Fruit fly (Drosophila melanogaster) whole organism, embryonic: ENCODE measurements around the gene CG3408.

Experiments used
- Ada2b ChIP-seq: fragments of 200-800 bp; sonication (Bioruptor generic); IDR thresholded peaks from 2 replicates; pipeline ENCODE4 v1.3.6; 2022; ENCODE audit warnings: missing biosample characterization, missing genetic modification characterization
- Adf1 ChIP-seq: fragments of 200-800 bp; sonication (Bioruptor generic); IDR thresholded peaks from 2 replicates; pipeline ENCODE4 v1.3.6; 2022; ENCODE audit warnings: missing biosample characterization, missing genetic modification characterization
- Aef1 ChIP-seq: fragments of 200-800 bp; sonication (Bioruptor generic); IDR thresholded peaks from 3 replicates; pipeline ENCODE4 v1.3.6; 2022; ENCODE audit warnings: missing biosample characterization, missing genetic modification characterization
- Atf6 ChIP-seq: fragments of 200-800 bp; sonication (Bioruptor generic); IDR thresholded peaks from 2 replicates; pipeline ENCODE4 v1.3.6; 2022; ENCODE audit warnings: missing biosample characterization, missing genetic modification characterization
- Blimp-1 ChIP-seq: fragments of 200-800 bp; sonication (Bioruptor generic); optimal IDR thresholded peaks from 3 replicates; lab custom pipeline; 2018; ENCODE audit warnings: missing biosample characterization, missing genetic modification characterization, mild to moderate bottlenecking, moderate library complexity, missing genetic modification reagents
- CG12942 ChIP-seq: fragments of 200-800 bp; sonication (Bioruptor generic); optimal IDR thresholded peaks from 3 replicates; lab custom pipeline; 2016; ENCODE audit warnings: missing biosample characterization, missing genetic modification characterization
- CG1529 ChIP-seq: fragments of 200-800 bp; sonication (Bioruptor generic); optimal IDR thresholded peaks from 3 replicates; lab custom pipeline; 2018; ENCODE audit warnings: missing biosample characterization, missing genetic modification characterization
- CG16779 ChIP-seq: fragments of 200-800 bp; sonication (Bioruptor generic); IDR thresholded peaks from 2 replicates; pipeline ENCODE4 v1.3.6; 2022; ENCODE audit warnings: missing biosample characterization, missing genetic modification characterization
- CG1832 ChIP-seq: fragments of 200-800 bp; sonication (Bioruptor generic); optimal IDR thresholded peaks from 2 replicates; lab custom pipeline; 2017; ENCODE audit warnings: missing biosample characterization, mild to moderate bottlenecking, missing genetic modification characterization, inconsistent platforms
- CG2202 ChIP-seq: fragments of 200-800 bp; sonication (Bioruptor generic); optimal IDR thresholded peaks from 2 replicates; lab custom pipeline; 2018; ENCODE audit warnings: missing biosample characterization, mild to moderate bottlenecking, missing genetic modification characterization
- CG3065 ChIP-seq: fragments of 200-800 bp; sonication (Bioruptor generic); optimal IDR thresholded peaks from 2 replicates; lab custom pipeline; 2016; ENCODE audit warnings: missing biosample characterization, missing genetic modification characterization
- CG32767 ChIP-seq: fragments of 200-800 bp; sonication (Bioruptor generic); IDR thresholded peaks from 2 replicates; pipeline ENCODE4 v1.3.6; 2022; ENCODE audit warnings: missing biosample characterization, missing genetic modification characterization
- CG34224 ChIP-seq: fragments of 200-800 bp; sonication (Bioruptor generic); IDR thresholded peaks from 3 replicates; pipeline ENCODE4 v1.3.6; 2022; ENCODE audit warnings: missing biosample characterization, missing genetic modification characterization; ENCODE audit not compliant: partially characterized antibody
- CG4820 ChIP-seq: fragments of 200-800 bp; sonication (Bioruptor generic); optimal IDR thresholded peaks from 3 replicates; lab custom pipeline; 2016; ENCODE audit warnings: missing biosample characterization, missing genetic modification characterization
- CG5180 ChIP-seq: fragments of 200-800 bp; sonication (Bioruptor generic); optimal IDR thresholded peaks from 3 replicates; lab custom pipeline; 2017; ENCODE audit warnings: missing biosample characterization, missing genetic modification characterization, mild to moderate bottlenecking, moderate library complexity, missing genetic modification reagents
- CG6765 ChIP-seq: fragments of 200-800 bp; sonication (Bioruptor generic); optimal IDR thresholded peaks from 3 replicates; lab custom pipeline; 2017; ENCODE audit warnings: missing biosample characterization, mild to moderate bottlenecking, missing genetic modification characterization
- CG7928 ChIP-seq: fragments of 200-800 bp; sonication (Bioruptor generic); optimal IDR thresholded peaks from 2 replicates; lab custom pipeline; 2017; ENCODE audit warnings: missing biosample characterization, mild to moderate bottlenecking, missing genetic modification characterization
- CG8765 ChIP-seq: fragments of 200-800 bp; sonication (Bioruptor generic); IDR thresholded peaks from 2 replicates; pipeline ENCODE4 v1.3.6; 2022; ENCODE audit warnings: missing biosample characterization, missing genetic modification characterization
- Camta ChIP-seq: fragments of 200-800 bp; sonication (Bioruptor generic); optimal IDR thresholded peaks from 2 replicates; lab custom pipeline; 2016; ENCODE audit warnings: missing biosample characterization, missing genetic modification characterization
- ERR ChIP-seq: fragments of 200-800 bp; sonication (Bioruptor generic); optimal IDR thresholded peaks from 2 replicates; lab custom pipeline; 2016; ENCODE audit warnings: missing biosample characterization, missing genetic modification characterization
- Fer2 ChIP-seq: fragments of 200-800 bp; sonication (Bioruptor generic); optimal IDR thresholded peaks from 2 replicates; lab custom pipeline; 2018; ENCODE audit warnings: missing biosample characterization, mild to moderate bottlenecking, missing genetic modification characterization, moderate library complexity
- Gug ChIP-seq: fragments of 200-800 bp; sonication (Bioruptor generic); IDR thresholded peaks from 4 replicates; pipeline ENCODE4 v1.3.6; 2022; ENCODE audit warnings: missing biosample characterization, missing genetic modification characterization
- Hey ChIP-seq: fragments of 200-800 bp; sonication (Bioruptor generic); optimal IDR thresholded peaks from 3 replicates; lab custom pipeline; 2018; ENCODE audit warnings: missing biosample characterization, mild to moderate bottlenecking, missing genetic modification characterization
- Hr3 ChIP-seq: fragments of 200-800 bp; sonication (Bioruptor generic); optimal IDR thresholded peaks from 3 replicates; lab custom pipeline; 2016; ENCODE audit warnings: missing biosample characterization, missing genetic modification characterization
- MESR4 ChIP-seq: fragments of 200-800 bp; sonication (Bioruptor generic); optimal IDR thresholded peaks from 2 replicates; lab custom pipeline; 2018; ENCODE audit warnings: missing biosample characterization, mild to moderate bottlenecking, missing genetic modification characterization, moderate library complexity
- MTF-1 ChIP-seq: fragments of 200-800 bp; sonication (Bioruptor generic); optimal IDR thresholded peaks from 2 replicates; lab custom pipeline; 2018; ENCODE audit warnings: missing biosample characterization, mild to moderate bottlenecking, missing genetic modification characterization, borderline replicate concordance
- Pdp1 ChIP-seq, 2 experiments: fragments of 200-800 bp; sonication (Bioruptor generic); optimal IDR thresholded peaks; 3 replicates each; lab custom pipeline; 2016; ENCODE audit warnings: missing biosample characterization in 2 of 2, missing genetic modification characterization in 2 of 2, mild to moderate bottlenecking in 1 of 2, moderate library complexity in 1 of 2
- Stat92E ChIP-seq, 3 experiments: fragments of >200 bp in 2 of 3; fragments of 200-800 bp in 1 of 3; sonication (Bioruptor generic) in 1 of 3; optimal IDR thresholded peaks; 2 replicates each; lab custom pipeline; 2017 to 2019; ENCODE audit warnings: missing biosample characterization in 3 of 3, missing genetic modification characterization in 3 of 3, mild to moderate bottlenecking in 1 of 3, moderate library complexity in 1 of 3
- Trl ChIP-seq, 3 experiments: fragments of >200 bp in 2 of 3; fragments of 200-800 bp in 1 of 3; sonication (Bioruptor generic) in 1 of 3; optimal IDR thresholded peaks; 2 replicates in 1 of 3; 3 replicates in 2 of 3; lab custom pipeline; 2016 to 2017; ENCODE audit warnings: missing biosample characterization in 1 of 3, missing genetic modification characterization in 1 of 3
- ato ChIP-seq: fragments of 200-800 bp; sonication (Bioruptor generic); IDR thresholded peaks from 2 replicates; pipeline ENCODE4 v1.3.6; 2022; ENCODE audit warnings: missing biosample characterization, missing genetic modification characterization; ENCODE audit not compliant: partially characterized antibody
- bigmax ChIP-seq: fragments of 200-800 bp; sonication (Bioruptor generic); optimal IDR thresholded peaks from 2 replicates; lab custom pipeline; 2018; ENCODE audit warnings: missing biosample characterization, mild to moderate bottlenecking, missing genetic modification characterization
- cas ChIP-seq: fragments of 200-800 bp; sonication (Bioruptor generic); IDR thresholded peaks from 2 replicates; pipeline ENCODE4 v1.3.6; 2022; ENCODE audit warnings: missing biosample characterization, missing genetic modification characterization
- crp ChIP-seq, 2 experiments: fragments of 200-800 bp; sonication (Bioruptor generic); optimal IDR thresholded peaks; 2 replicates in 1 of 2; 3 replicates in 1 of 2; lab custom pipeline; 2017; ENCODE audit warnings: missing biosample characterization in 2 of 2, missing genetic modification characterization in 2 of 2, mild to moderate bottlenecking in 1 of 2, moderate library complexity in 1 of 2
- dm ChIP-seq: fragments of 200-800 bp; sonication (Bioruptor generic); optimal IDR thresholded peaks from 3 replicates; lab custom pipeline; 2016; ENCODE audit warnings: missing biosample characterization, missing genetic modification characterization
- dmrt11E ChIP-seq: fragments of 200-800 bp; sonication (Bioruptor generic); optimal IDR thresholded peaks from 3 replicates; lab custom pipeline; 2018; ENCODE audit warnings: missing biosample characterization, mild to moderate bottlenecking, missing genetic modification characterization, moderate library complexity
- fd102C ChIP-seq: fragments of 200-800 bp; sonication (Bioruptor generic); optimal IDR thresholded peaks from 2 replicates; lab custom pipeline; 2018; ENCODE audit warnings: missing biosample characterization, mild to moderate bottlenecking, missing genetic modification characterization, moderate library complexity
- hbn ChIP-seq: fragments of 200-800 bp; sonication (Bioruptor generic); IDR thresholded peaks from 2 replicates; pipeline ENCODE4 v1.3.6; 2022; ENCODE audit warnings: missing biosample characterization, missing genetic modification characterization; ENCODE audit not compliant: partially characterized antibody
- maf-S ChIP-seq: fragments of 200-800 bp; sonication (Bioruptor generic); optimal IDR thresholded peaks from 2 replicates; lab custom pipeline; 2016; ENCODE audit warnings: missing biosample characterization, missing genetic modification characterization
- nerfin-1 ChIP-seq: fragments of 200-800 bp; sonication (Bioruptor generic); optimal IDR thresholded peaks from 3 replicates; lab custom pipeline; 2019; ENCODE audit warnings: missing biosample characterization, mild to moderate bottlenecking, missing genetic modification characterization, moderate library complexity
- pb ChIP-seq: fragments of 200-800 bp; sonication (Bioruptor generic); optimal IDR thresholded peaks from 3 replicates; lab custom pipeline; 2016; ENCODE audit warnings: missing biosample characterization, missing genetic modification characterization
- pho ChIP-seq: fragments of 200-800 bp; sonication (Bioruptor generic); optimal IDR thresholded peaks from 2 replicates; lab custom pipeline; 2016; ENCODE audit warnings: missing biosample characterization, missing genetic modification characterization
- schlank ChIP-seq: fragments of 200-800 bp; sonication (Bioruptor generic); optimal IDR thresholded peaks from 2 replicates; lab custom pipeline; 2018; ENCODE audit warnings: missing biosample characterization, mild to moderate bottlenecking, missing genetic modification characterization
- scrt ChIP-seq: fragments of 200-800 bp; sonication (Bioruptor generic); optimal IDR thresholded peaks from 2 replicates; lab custom pipeline; 2018; ENCODE audit warnings: missing biosample characterization, mild to moderate bottlenecking, missing genetic modification characterization, moderate library complexity
- sd ChIP-seq: fragments of 200-800 bp; sonication (Bioruptor generic); optimal IDR thresholded peaks from 3 replicates; lab custom pipeline; 2018; ENCODE audit warnings: missing biosample characterization, mild to moderate bottlenecking, missing genetic modification characterization, moderate library complexity
- sens ChIP-seq: fragments of 200-800 bp; sonication (Bioruptor generic); peaks from one replicate; lab custom pipeline; 2016; ENCODE audit warnings: missing biosample characterization, missing genetic modification characterization
- so ChIP-seq: fragments of 200-800 bp; sonication (Bioruptor generic); IDR thresholded peaks from 3 replicates; pipeline ENCODE4 v1.3.6; 2022; ENCODE audit warnings: missing biosample characterization, missing genetic modification characterization
- ssp ChIP-seq: fragments of 200-800 bp; sonication (Bioruptor generic); IDR thresholded peaks from 2 replicates; pipeline ENCODE4 v1.3.6; 2022; ENCODE audit warnings: missing biosample characterization, missing genetic modification characterization
- tgo ChIP-seq: fragments of 200-800 bp; sonication (Bioruptor generic); IDR thresholded peaks from 3 replicates; pipeline ENCODE4 v1.3.6; 2022; ENCODE audit warnings: missing biosample characterization, missing genetic modification characterization

The CG3408 gene

dm6 chr3L:9509037-9509830, at the start of gene CG3408 (continued):
- TF ChIP-seq Camta (GFP tag; lab: Kevin White, UChicago): no peak
- TF ChIP-seq CG5180 (GFP tag; lab: Kevin White, UChicago): no peak
- TF ChIP-seq CG7928 (GFP tag; lab: Kevin White, UChicago): no peak
- no peak; the same call in 2 of the 3 replicates for TF ChIP-seq CG34224
- peak in 1 of 2 experiments; percentile 50 for TF ChIP-seq Pdp1 (GFP tag; optimal IDR thresholded peaks at IDR 0.05; lab: Kevin White, UChicago)
- TF ChIP-seq CG32767 (GFP tag; lab: Robert Waterston, UW): no peak
- TF ChIP-seq bigmax (GFP tag; lab: Kevin White, UChicago): no peak
- TF ChIP-seq CG12942 (GFP tag; lab: Kevin White, UChicago): no peak
- TF ChIP-seq sd (tag; lab: Kevin White, UChicago): peak; percentile 23
- TF ChIP-seq CG16779 (GFP tag; lab: Robert Waterston, UW): no peak
- TF ChIP-seq dm (GFP tag; lab: Kevin White, UChicago): no peak
- no peak for TF ChIP-seq ato (GFP tag; lab: Robert Waterston, UW)
- TF ChIP-seq scrt (GFP tag; lab: Kevin White, UChicago): no peak
- peak; percentile 21; the same call in 1 of the 2 replicates for TF ChIP-seq Adf1 (GFP tag; lab: Robert Waterston, UW)
- peak; percentile 84 for TF ChIP-seq sens
- TF ChIP-seq tgo (GFP tag; lab: Robert Waterston, UW): 0 out of 3 replicates have a peak, but pooled peaks have one; percentile 10
- TF ChIP-seq pho (GFP tag; lab: Kevin White, UChicago): peak; percentile 18
- TF ChIP-seq cas (GFP tag; lab: Robert Waterston, UW): no peak
- TF ChIP-seq Fer2 (tag; lab: Kevin White, UChicago): no peak
- no peak for TF ChIP-seq Gug (GFP tag; lab: Robert Waterston, UW)
- TF ChIP-seq hbn: no peak
- 0 out of 2 replicates have a peak, but pooled peaks have one; percentile 6 for TF ChIP-seq Atf6 (GFP tag; lab: Robert Waterston, UW)
- no peak for TF ChIP-seq ssp (GFP tag; lab: Robert Waterston, UW)
- TF ChIP-seq CG2202 (tag; lab: Kevin White, UChicago): no peak
- no peak for TF ChIP-seq Hey (tag; lab: Kevin White, UChicago)
- peak; percentile 36 for TF ChIP-seq fd102C (GFP tag; lab: Kevin White, UChicago)
- no peak for TF ChIP-seq CG8765
- 0 out of 3 replicates have a peak, but pooled peaks have one; percentile 11 for TF ChIP-seq so (GFP tag; lab: Robert Waterston, UW)
- no peak for TF ChIP-seq Hr3 (GFP tag; lab: Kevin White, UChicago)
- peak; percentile 50 for TF ChIP-seq nerfin-1 (tag; lab: Kevin White, UChicago)
- TF ChIP-seq maf-S: no peak
- TF ChIP-seq dmrt11E: no peak
- no peak for TF ChIP-seq MTF-1 (GFP tag; lab: Kevin White, UChicago)
- TF ChIP-seq CG3065 (GFP tag; lab: Kevin White, UChicago): no peak
- no peak for TF ChIP-seq Blimp-1 (GFP tag; lab: Kevin White, UChicago)
- TF ChIP-seq ERR (GFP tag; lab: Kevin White, UChicago): no peak
- TF ChIP-seq pb (GFP tag; lab: Kevin White, UChicago): peak; percentile 24
- no peak for TF ChIP-seq schlank (tag; lab: Kevin White, UChicago)
- TF ChIP-seq MESR4: peak; percentile 35
- no peak for TF ChIP-seq crp (GFP tag; optimal IDR thresholded peaks at IDR 0.05; lab: Kevin White, UChicago)
- TF ChIP-seq CG6765 (GFP tag; lab: Kevin White, UChicago): no peak
- TF ChIP-seq Trl (optimal IDR thresholded peaks at IDR 0.05; lab: Kevin White, UChicago): peak in 1 of 2 experiments; percentile 20
- no peak for TF ChIP-seq Trl (GFP tag; optimal IDR thresholded peaks at IDR 0.05; lab: Kevin White, UChicago)
- 0 out of 3 replicates have a peak, but pooled peaks have one; percentile 8 for TF ChIP-seq Aef1
- no peak for TF ChIP-seq CG4820 (GFP tag; lab: Kevin White, UChicago)
- TF ChIP-seq CG1529 (GFP tag; lab: Kevin White, UChicago): peak; percentile 4
- no peak for TF ChIP-seq Ada2b (GFP tag; lab: Robert Waterston, UW)
- peak in 1 of 3 experiments; percentile 50 for TF ChIP-seq Stat92E (GFP tag; optimal IDR thresholded peaks at IDR 0.05; lab: Kevin White, UChicago)
- TF ChIP-seq CG1832 (GFP tag; lab: Kevin White, UChicago): peak; percentile 82
